Worm (Caenorhabditis elegans) whole organism, young adult: ENCODE results near the gene lin-66.

Source experiments
- B0336.3 ChIP-seq: fragments of 200-800 bp; sonication (Bioruptor generic); IDR thresholded peaks from 2 replicates; pipeline ENCODE4 v1.3.6; 2022; ENCODE audit warnings: missing genetic modification characterization, missing compliant biosample characterization
- D2030.7 ChIP-seq: fragments of 200-800 bp; sonication (Bioruptor generic); IDR thresholded peaks from 2 replicates; pipeline ENCODE4 v1.3.6; 2022; ENCODE audit warnings: missing genetic modification reagents, missing genetic modification characterization, missing compliant biosample characterization
- F33H1.4 ChIP-seq: fragments of 200-800 bp; sonication (Bioruptor generic); IDR thresholded peaks from 2 replicates; pipeline ENCODE4 v1.3.6; 2022; ENCODE audit warnings: missing genetic modification reagents, missing genetic modification characterization, missing compliant biosample characterization
- F37B4.10 ChIP-seq: fragments of 200-800 bp; sonication (Bioruptor generic); IDR thresholded peaks from 2 replicates; pipeline ENCODE4 v1.3.6; 2022; ENCODE audit warnings: missing genetic modification characterization, missing compliant biosample characterization
- F39B2.1 ChIP-seq: fragments of 200-800 bp; sonication (Bioruptor generic); IDR thresholded peaks from 2 replicates; pipeline ENCODE4 v1.3.6; 2022; ENCODE audit warnings: missing genetic modification reagents, missing genetic modification characterization, missing compliant biosample characterization
- Y67H2A.10 ChIP-seq: fragments of 200-800 bp; sonication (Bioruptor generic); conservative IDR thresholded peaks from 2 replicates; pipeline ENCODE4 v1.3.6; 2022; ENCODE audit warnings: missing genetic modification reagents, missing genetic modification characterization, missing compliant biosample characterization
- akir-1 ChIP-seq: fragments of 200-800 bp; sonication (Bioruptor generic); optimal IDR thresholded peaks from 2 replicates; lab custom pipeline; 2018; ENCODE audit warnings: mild to moderate bottlenecking, missing genetic modification characterization, moderate library complexity, missing compliant biosample characterization
- aptf-2 ChIP-seq: fragments of 200-800 bp; sonication (Bioruptor generic); conservative IDR thresholded peaks from 2 replicates; pipeline ENCODE4 v1.3.6; 2022; ENCODE audit warnings: missing genetic modification reagents, missing genetic modification characterization, missing compliant biosample characterization
- aptf-3 ChIP-seq: fragments of 200-800 bp; sonication (Bioruptor generic); IDR thresholded peaks from 2 replicates; pipeline ENCODE4 v1.3.6; 2022; ENCODE audit warnings: missing genetic modification characterization, missing compliant biosample characterization
- attf-6 ChIP-seq: fragments of 200-800 bp; sonication (Bioruptor generic); IDR thresholded peaks from 2 replicates; pipeline ENCODE4 v1.3.6; 2022; ENCODE audit warnings: missing genetic modification reagents, missing genetic modification characterization, missing compliant biosample characterization
- bed-1 ChIP-seq: fragments of 200-800 bp; sonication (Bioruptor generic); IDR thresholded peaks from 2 replicates; pipeline ENCODE4 v1.3.6; 2022; ENCODE audit warnings: missing genetic modification reagents, missing genetic modification characterization, missing compliant biosample characterization
- bed-2 ChIP-seq: fragments of 200-800 bp; sonication (Bioruptor generic); IDR thresholded peaks from 2 replicates; pipeline ENCODE4 v1.3.6; 2022; ENCODE audit warnings: missing genetic modification reagents, missing genetic modification characterization, missing compliant biosample characterization
- egl-18 ChIP-seq: fragments of 200-800 bp; sonication (Bioruptor generic); IDR thresholded peaks from 2 replicates; pipeline ENCODE4 v1.3.6; 2022; ENCODE audit warnings: missing genetic modification reagents, missing genetic modification characterization, missing compliant biosample characterization
- hmg-1.2 ChIP-seq: fragments of 200-800 bp; sonication (Bioruptor generic); IDR thresholded peaks from 2 replicates; pipeline ENCODE4 v1.3.6; 2022; ENCODE audit warnings: missing genetic modification reagents, missing genetic modification characterization, missing compliant biosample characterization
- hmg-20 ChIP-seq: fragments of 200-800 bp; sonication (Bioruptor generic); IDR thresholded peaks from 2 replicates; pipeline ENCODE4 v1.3.6; 2022; ENCODE audit warnings: missing genetic modification reagents, missing genetic modification characterization, missing compliant biosample characterization
- hrde-1 ChIP-seq: sonication (generic microtip); optimal IDR thresholded peaks from 2 replicates; lab custom pipeline; 2016; ENCODE audit warnings: missing genetic modification characterization, mild to moderate bottlenecking, missing compliant biosample characterization, moderate library complexity, missing genotype, missing genetic modification reagents, borderline replicate concordance
- hsf-1 ChIP-seq: fragments of 200-800 bp; sonication (Bioruptor generic); IDR thresholded peaks from 2 replicates; pipeline ENCODE4 v1.3.6; 2022; ENCODE audit warnings: missing genetic modification reagents, missing genetic modification characterization, missing compliant biosample characterization
- lag-1 ChIP-seq: fragments of 200-800 bp; sonication (Bioruptor generic); IDR thresholded peaks from 2 replicates; pipeline ENCODE4 v1.3.6; 2022; ENCODE audit warnings: missing genetic modification reagents, missing genetic modification characterization, missing compliant biosample characterization
- lin-35 ChIP-seq, 3 experiments: fragments of 150-350 bp in 2 of 3; sonication (generic microtip) in 1 of 3; optimal IDR thresholded peaks; 2 replicates each; lab custom pipeline; 2014 to 2018; ENCODE audit warnings: missing biosample characterization in 3 of 3, missing genetic modification characterization in 3 of 3, missing genetic modification reagents in 3 of 3
- lin-54 ChIP-seq: fragments of 200-800 bp; sonication (Bioruptor generic); optimal IDR thresholded peaks from 2 replicates; lab custom pipeline; 2018; ENCODE audit warnings: mild to moderate bottlenecking, missing genetic modification characterization, missing compliant biosample characterization
- lir-1 ChIP-seq: fragments of 200-800 bp; sonication (Bioruptor generic); conservative IDR thresholded peaks from 2 replicates; pipeline ENCODE4 v1.3.6; 2022; ENCODE audit warnings: missing genetic modification reagents, missing genetic modification characterization, missing compliant biosample characterization
- madf-3 ChIP-seq: fragments of 200-800 bp; sonication (Bioruptor generic); IDR thresholded peaks from 2 replicates; pipeline ENCODE4 v1.3.6; 2022; ENCODE audit warnings: missing genetic modification reagents, missing genetic modification characterization, missing compliant biosample characterization
- madf-8 ChIP-seq: fragments of 200-800 bp; sonication (Bioruptor generic); conservative IDR thresholded peaks from 2 replicates; pipeline ENCODE4 v1.3.6; 2022; ENCODE audit warnings: missing genetic modification reagents, missing genetic modification characterization, missing compliant biosample characterization
- nfya-2 ChIP-seq: fragments of 200-800 bp; sonication (Bioruptor generic); IDR thresholded peaks from 2 replicates; pipeline ENCODE4 v1.3.6; 2022; ENCODE audit warnings: missing genetic modification reagents, missing genetic modification characterization, missing compliant biosample characterization
- nhr-120 ChIP-seq: fragments of 200-800 bp; sonication (Bioruptor generic); IDR thresholded peaks from 2 replicates; pipeline ENCODE4 v1.3.6; 2022; ENCODE audit warnings: missing genetic modification characterization, missing compliant biosample characterization
- rpc-1 ChIP-seq, 2 experiments: fragments of 150-350 bp in 1 of 2; sonication (generic microtip) in 1 of 2; optimal IDR thresholded peaks; 2 replicates each; lab custom pipeline; 2014 to 2018; ENCODE audit warnings: missing biosample characterization in 1 of 2, missing genetic modification characterization in 1 of 2, missing genetic modification reagents in 1 of 2, missing genotype in 1 of 2
- snpc-4 ChIP-seq, 5 experiments: fragments of 150-350 bp in 1 of 5; sonication (generic microtip) in 4 of 5; optimal IDR thresholded peaks; 2 replicates each; lab custom pipeline; 2014 to 2018; ENCODE audit warnings: missing genetic modification characterization in 5 of 5, missing biosample characterization in 3 of 5, antibody characterized with exemption in 2 of 5, mild to moderate bottlenecking in 2 of 5, missing compliant biosample characterization in 2 of 5, missing genotype in 2 of 5, moderate library complexity in 2 of 5, missing genetic modification reagents in 1 of 5
- xnd-1 ChIP-seq: sonication (generic microtip); optimal IDR thresholded peaks from 2 replicates; lab custom pipeline; 2016; ENCODE audit warnings: missing genotype, missing genetic modification reagents, missing genetic modification characterization, missing compliant biosample characterization
- ztf-6 ChIP-seq: fragments of 200-800 bp; sonication (Bioruptor generic); IDR thresholded peaks from 2 replicates; pipeline ENCODE4 v1.3.6; 2022; ENCODE audit warnings: missing genetic modification reagents, missing genetic modification characterization, missing compliant biosample characterization

The lin-66 gene

ce11 chrIV:13920974-13921373 lies 33.1 kb downstream of the lin-66 start:
- TF ChIP-seq attf-6 = peak; percentile 81

ce11 chrIV:13922289-13922688 lies 34.4 kb downstream of the lin-66 start:
- 0 out of 2 replicates have a peak, but pooled peaks have one; percentile 45 for TF ChIP-seq Y67H2A.10
- peak; percentile 78 for TF ChIP-seq ztf-6 (GFP tag; lab: Robert Waterston, UW)
- TF ChIP-seq lag-1 (GFP tag; lab: Robert Waterston, UW) = 0 out of 2 replicates have a peak, but pooled peaks have one; percentile 80
- peak; percentile 27; the same call in 1 of the 2 replicates for TF ChIP-seq madf-8 (GFP tag; lab: Robert Waterston, UW)
- TF ChIP-seq bed-1 (GFP tag; lab: Robert Waterston, UW) = peak; percentile 95
- TF ChIP-seq aptf-2 (GFP tag; lab: Robert Waterston, UW) = peak; percentile 69
- peak; percentile 92; the same call in 1 of the 2 replicates for TF ChIP-seq nfya-2 (GFP tag; lab: Robert Waterston, UW)
- TF ChIP-seq hmg-20 = peak; percentile 64
- TF ChIP-seq F33H1.4 (GFP tag; lab: Robert Waterston, UW) = peak; percentile 76
- TF ChIP-seq egl-18 = 0 out of 2 replicates have a peak, but pooled peaks have one; percentile 66
- peak; percentile 91; the same call in 1 of the 2 replicates for TF ChIP-seq nhr-120
- peak; percentile 94; the same call in 1 of the 2 replicates for TF ChIP-seq F37B4.10
- peak; percentile 86 for TF ChIP-seq attf-6
- TF ChIP-seq, all 124 proteins: peak for 13; not testable (repeated sequence) for 111

ce11 chrIV:13927641-13928040 lies 39.8 kb downstream of the lin-66 start:
- no peak for TF ChIP-seq hrde-1 (tag; lab: Kevin White, UChicago)
- 0 out of 2 replicates have a peak, but pooled peaks have one; percentile 36 for TF ChIP-seq attf-6
- no peak for TF ChIP-seq akir-1 (GFP tag; lab: Kevin White, UChicago)

ce11 chrIV:13929558-13929957 lies 41.7 kb downstream of the lin-66 start:
- TF ChIP-seq hsf-1 (GFP tag; lab: Robert Waterston, UW) = peak; percentile 90

ce11 chrIV:13934086-13934485 lies 46.2 kb downstream of the lin-66 start, which contains the start of gene Y37A1A.4:
Gene Y37A1A.4, plus strand, starts transcription at chrIV:13934386.
- no peak for TF ChIP-seq madf-3 (GFP tag; lab: Robert Waterston, UW)

- TF ChIP-seq lin-54 (GFP tag; lab: Kevin White, UChicago) = no peak
- no peak for TF ChIP-seq hmg-1.2 (GFP tag; lab: Robert Waterston, UW)
- TF ChIP-seq lir-1 = no peak
- TF ChIP-seq F39B2.1 (GFP tag; lab: Robert Waterston, UW) = no peak
- no peak for TF ChIP-seq rpc-1 (optimal IDR thresholded peaks at IDR 0.05; lab: Kevin White, UChicago)
- TF ChIP-seq rpc-1 (tag; optimal IDR thresholded peaks at IDR 0.05; lab: Kevin White, UChicago) = no peak
- TF ChIP-seq lin-35 (GFP tag; optimal IDR thresholded peaks at IDR 0.05; lab: Kevin White, UChicago) = no peak
- TF ChIP-seq B0336.3 (GFP tag; lab: Robert Waterston, UW) = no peak
- TF ChIP-seq xnd-1 = no peak
- no peak for TF ChIP-seq F33H1.4 (GFP tag; lab: Robert Waterston, UW)
Measured at ce11 chrIV:13940847-13941246, 53.0 kb downstream of the lin-66 start.

ce11 chrIV:13941640-13942039 lies 53.8 kb downstream of the lin-66 start:
- TF ChIP-seq bed-2 (GFP tag; lab: Robert Waterston, UW) (no peak), attf-6 (peak; percentile 72), snpc-4 (GFP tag; optimal IDR thresholded peaks at IDR 0.05; lab: Kevin White, UChicago) (no peak), snpc-4 (tag; optimal IDR thresholded peaks at IDR 0.05; lab: Kevin White, UChicago) (peak in 2 of 4 experiments; percentile 20 to 60), aptf-3 (GFP tag; lab: Robert Waterston, UW) (no peak), D2030.7 (no peak)
